Fruit fly (Drosophila melanogaster) whole organism, prepupa: ENCODE measurements around the gene CG14275.

ENCODE experiments used
- CG11762 ChIP-seq: fragments of 200-800 bp; sonication (Bioruptor generic); optimal IDR thresholded peaks from 3 replicates; lab custom pipeline; 2016; ENCODE audit warnings: missing biosample characterization, missing genetic modification characterization; ENCODE audit not compliant: insufficient read depth
- CG3919 ChIP-seq: fragments of 200-800 bp; sonication (Bioruptor generic); optimal IDR thresholded peaks from 3 replicates; lab custom pipeline; 2016; ENCODE audit warnings: missing biosample characterization, missing genetic modification characterization
- CG6276 ChIP-seq: fragments of 200-800 bp; sonication (Bioruptor generic); optimal IDR thresholded peaks from 2 replicates; lab custom pipeline; 2017; ENCODE audit warnings: missing biosample characterization, mild to moderate bottlenecking, missing genetic modification characterization
- CG6792 ChIP-seq: fragments of 200-800 bp; sonication (Bioruptor generic); optimal IDR thresholded peaks from 3 replicates; lab custom pipeline; 2016; ENCODE audit warnings: missing biosample characterization, missing genetic modification characterization
- Hr38 ChIP-seq: sonication (Bioruptor generic); optimal IDR thresholded peaks from 2 replicates; lab custom pipeline; 2016; ENCODE audit warnings: missing biosample characterization, missing genetic modification characterization
- achi ChIP-seq: fragments of 200-800 bp; sonication (Bioruptor generic); optimal IDR thresholded peaks from 3 replicates; lab custom pipeline; 2016; ENCODE audit warnings: missing biosample characterization, missing genetic modification characterization
- lz ChIP-seq: fragments of 200-800 bp; sonication (Bioruptor generic); optimal IDR thresholded peaks from 3 replicates; lab custom pipeline; 2016; ENCODE audit warnings: missing biosample characterization, missing genetic modification characterization

- no peak for TF ChIP-seq achi (GFP tag; lab: Kevin White, UChicago)
- TF ChIP-seq Hr38 (GFP tag; lab: Kevin White, UChicago): no peak
- no peak for TF ChIP-seq lz (GFP tag; lab: Kevin White, UChicago)
- no peak for TF ChIP-seq CG3919 (GFP tag; lab: Kevin White, UChicago)
- no peak for TF ChIP-seq CG11762 (GFP tag; lab: Kevin White, UChicago)
- no peak for TF ChIP-seq CG6276 (GFP tag; lab: Kevin White, UChicago)
- TF ChIP-seq CG6792: no peak
These were observed 26.8 kb upstream of the CG14275 start, which contains the start of gene Btk for dm6 chr2L:8300220-8301167.
